Fruit fly (Drosophila melanogaster) whole organism, embryonic: Measurements from ENCODE around the gene CG42798.
A peak's percentile ranks its signal among the peaks of the same experiment; 100 is the strongest.

Experiments used
- Atf6 ChIP-seq: fragments of 200-800 bp; sonication (Bioruptor generic); IDR thresholded peaks from 2 replicates; pipeline ENCODE4 v1.3.6; 2022; ENCODE audit warnings: missing biosample characterization, missing genetic modification characterization
- Awh ChIP-seq: fragments of 200-800 bp; sonication (Bioruptor generic); IDR thresholded peaks from 2 replicates; pipeline ENCODE4, ENCODE4 v1.3.6; 2022; ENCODE audit warnings: missing biosample characterization, missing genetic modification characterization
- Blimp-1 ChIP-seq: fragments of 200-800 bp; sonication (Bioruptor generic); optimal IDR thresholded peaks from 3 replicates; lab custom pipeline; 2018; ENCODE audit warnings: missing biosample characterization, missing genetic modification characterization, mild to moderate bottlenecking, moderate library complexity, missing genetic modification reagents
- CG10321 ChIP-seq: fragments of 200-800 bp; sonication (Bioruptor generic); IDR thresholded peaks from 2 replicates; pipeline ENCODE4 v1.3.6; 2022; ENCODE audit warnings: missing biosample characterization, missing genetic modification characterization
- CG10979 ChIP-seq: fragments of 200-800 bp; sonication (Bioruptor generic); optimal IDR thresholded peaks from 2 replicates; lab custom pipeline; 2018; ENCODE audit warnings: missing biosample characterization, mild to moderate bottlenecking, missing genetic modification characterization, moderate library complexity
- CG11456 ChIP-seq: fragments of 200-800 bp; sonication (Bioruptor generic); IDR thresholded peaks from 3 replicates; pipeline ENCODE4 v1.3.6; 2022; ENCODE audit warnings: missing biosample characterization, missing genetic modification characterization
- CG11560 ChIP-seq: fragments of 200-800 bp; sonication (Bioruptor generic); IDR thresholded peaks from 3 replicates; pipeline ENCODE4 v1.3.6; 2022; ENCODE audit warnings: missing biosample characterization, missing genetic modification characterization
- CG13287 ChIP-seq: fragments of 200-800 bp; sonication (Bioruptor generic); IDR thresholded peaks from 2 replicates; pipeline ENCODE4 v1.3.6; 2022; ENCODE audit warnings: missing biosample characterization, missing genetic modification characterization; ENCODE audit not compliant: partially characterized antibody
- CG14441 ChIP-seq: fragments of 200-800 bp; sonication (Bioruptor generic); IDR thresholded peaks from 2 replicates; pipeline ENCODE4 v1.3.6; 2022; ENCODE audit warnings: missing biosample characterization, missing genetic modification characterization
- CG1529 ChIP-seq: fragments of 200-800 bp; sonication (Bioruptor generic); optimal IDR thresholded peaks from 3 replicates; lab custom pipeline; 2018; ENCODE audit warnings: missing biosample characterization, missing genetic modification characterization
- CG15601 ChIP-seq: fragments of 200-800 bp; sonication (Bioruptor generic); optimal IDR thresholded peaks from 3 replicates; lab custom pipeline; 2019; ENCODE audit warnings: missing biosample characterization, mild to moderate bottlenecking, missing genetic modification characterization, moderate library complexity
- CG1602 ChIP-seq: fragments of 200-800 bp; sonication (Bioruptor generic); optimal IDR thresholded peaks from 3 replicates; lab custom pipeline; 2016; ENCODE audit warnings: missing biosample characterization, missing genetic modification characterization
- CG2712 ChIP-seq: fragments of 200-800 bp; optimal IDR thresholded peaks from 3 replicates; lab custom pipeline; 2019; ENCODE audit warnings: missing biosample characterization, mild to moderate bottlenecking, missing genetic modification characterization, moderate library complexity
- CG2889 ChIP-seq: fragments of 200-800 bp; sonication (Bioruptor generic); IDR thresholded peaks from 3 replicates; pipeline ENCODE4 v1.3.6; 2022; ENCODE audit warnings: missing biosample characterization, missing genetic modification characterization
- CG34224 ChIP-seq: fragments of 200-800 bp; sonication (Bioruptor generic); IDR thresholded peaks from 3 replicates; pipeline ENCODE4 v1.3.6; 2022; ENCODE audit warnings: missing biosample characterization, missing genetic modification characterization; ENCODE audit not compliant: partially characterized antibody
- CG3838 ChIP-seq: fragments of 200-800 bp; sonication (Bioruptor generic); optimal IDR thresholded peaks from 3 replicates; lab custom pipeline; 2016; ENCODE audit warnings: missing biosample characterization, missing genetic modification characterization
- CG6272 ChIP-seq: fragments of 200-800 bp; sonication (Bioruptor generic); IDR thresholded peaks from 2 replicates; pipeline ENCODE4 v1.3.6; 2022; ENCODE audit warnings: missing biosample characterization, missing genetic modification characterization
- Dp ChIP-seq: fragments of 200-800 bp; sonication (Bioruptor generic); optimal IDR thresholded peaks from 2 replicates; lab custom pipeline; 2018; ENCODE audit warnings: missing biosample characterization, mild to moderate bottlenecking, missing genetic modification characterization, moderate library complexity
- E2f1 ChIP-seq: fragments of 200-800 bp; sonication (Bioruptor generic); IDR thresholded peaks from 2 replicates; pipeline ENCODE4 v1.3.6; 2022; ENCODE audit warnings: missing biosample characterization, missing genetic modification characterization
- ERR ChIP-seq: fragments of 200-800 bp; sonication (Bioruptor generic); optimal IDR thresholded peaks from 2 replicates; lab custom pipeline; 2016; ENCODE audit warnings: missing biosample characterization, missing genetic modification characterization
- Fer1 ChIP-seq: fragments of 200-800 bp; sonication (Bioruptor generic); optimal IDR thresholded peaks from 2 replicates; lab custom pipeline; 2017; ENCODE audit warnings: missing biosample characterization, mild to moderate bottlenecking, missing genetic modification characterization
- Gsc ChIP-seq: fragments of 200-800 bp; sonication (Bioruptor generic); IDR thresholded peaks from 2 replicates; pipeline ENCODE4 v1.3.6; 2022; ENCODE audit warnings: missing biosample characterization, missing genetic modification characterization
- Gug ChIP-seq: fragments of 200-800 bp; sonication (Bioruptor generic); IDR thresholded peaks from 4 replicates; pipeline ENCODE4 v1.3.6; 2022; ENCODE audit warnings: missing biosample characterization, missing genetic modification characterization
- Hr78 ChIP-seq, 2 experiments: fragments of 200-800 bp in 1 of 2; fragments of >200 bp in 1 of 2; sonication (Bioruptor generic) in 1 of 2; optimal IDR thresholded peaks; 2 replicates each; lab custom pipeline; 2017 to 2019; ENCODE audit warnings: missing biosample characterization in 2 of 2, missing genetic modification characterization in 2 of 2, mild to moderate bottlenecking in 1 of 2, moderate library complexity in 1 of 2
- Sox102F ChIP-seq: fragments of 200-800 bp; sonication (Bioruptor generic); optimal IDR thresholded peaks from 2 replicates; lab custom pipeline; 2018; ENCODE audit warnings: missing biosample characterization, mild to moderate bottlenecking, missing genetic modification characterization, moderate library complexity
- Tbp ChIP-seq: fragments of >200 bp; optimal IDR thresholded peaks from 2 replicates; lab custom pipeline; 2018; ENCODE audit warnings: missing biosample characterization, missing genetic modification characterization
- Trl ChIP-seq, 3 experiments: fragments of >200 bp in 2 of 3; fragments of 200-800 bp in 1 of 3; sonication (Bioruptor generic) in 1 of 3; optimal IDR thresholded peaks; 2 replicates in 1 of 3; 3 replicates in 2 of 3; lab custom pipeline; 2016 to 2017; ENCODE audit warnings: missing biosample characterization in 1 of 3, missing genetic modification characterization in 1 of 3
- aop ChIP-seq: fragments of 200-800 bp; sonication (Bioruptor generic); IDR thresholded peaks from 2 replicates; pipeline ENCODE4 v1.3.6; 2022; ENCODE audit warnings: missing biosample characterization, missing genetic modification characterization
- bsh ChIP-seq, 2 experiments: fragments of 200-800 bp; sonication (Bioruptor generic); optimal IDR thresholded peaks; 2 replicates each; lab custom pipeline; 2017 to 2018; ENCODE audit warnings: mild to moderate bottlenecking in 2 of 2, missing biosample characterization in 2 of 2, missing genetic modification characterization in 2 of 2, moderate library complexity in 1 of 2
- btn ChIP-seq: fragments of 200-800 bp; sonication (Bioruptor generic); optimal IDR thresholded peaks from 2 replicates; lab custom pipeline; 2016; ENCODE audit warnings: missing biosample characterization, missing genetic modification characterization
- cas ChIP-seq: fragments of 200-800 bp; sonication (Bioruptor generic); IDR thresholded peaks from 2 replicates; pipeline ENCODE4 v1.3.6; 2022; ENCODE audit warnings: missing biosample characterization, missing genetic modification characterization
- corto ChIP-seq: fragments of 200-800 bp; sonication (Bioruptor generic); optimal IDR thresholded peaks from 2 replicates; lab custom pipeline; 2016; ENCODE audit warnings: missing biosample characterization, mild to moderate bottlenecking, missing genetic modification characterization, moderate library complexity
- croc ChIP-seq: fragments of 200-800 bp; sonication (Bioruptor generic); conservative IDR thresholded peaks from 3 replicates; pipeline ENCODE4 v1.3.6; 2022; ENCODE audit warnings: missing biosample characterization, missing genetic modification characterization
- cwo ChIP-seq: fragments of 200-800 bp; sonication (Bioruptor generic); optimal IDR thresholded peaks from 3 replicates; lab custom pipeline; 2017; ENCODE audit warnings: missing biosample characterization, missing genetic modification characterization, mild to moderate bottlenecking, moderate library complexity, missing genetic modification reagents
- dati ChIP-seq: fragments of 200-800 bp; sonication (Bioruptor generic); IDR thresholded peaks from 2 replicates; pipeline ENCODE4 v1.3.6; 2022; ENCODE audit warnings: missing biosample characterization, missing genetic modification characterization
- dm ChIP-seq: fragments of 200-800 bp; sonication (Bioruptor generic); optimal IDR thresholded peaks from 3 replicates; lab custom pipeline; 2016; ENCODE audit warnings: missing biosample characterization, missing genetic modification characterization
- dpn ChIP-seq, 2 experiments: fragments of 200-800 bp; sonication (Bioruptor generic); optimal IDR thresholded peaks; 3 replicates each; lab custom pipeline; 2016; ENCODE audit warnings: missing biosample characterization in 2 of 2, missing genetic modification characterization in 2 of 2
- esg ChIP-seq: fragments of 200-800 bp; sonication (Bioruptor generic); conservative IDR thresholded peaks from 2 replicates; pipeline ENCODE4 v1.3.6; 2022; ENCODE audit warnings: missing biosample characterization, missing genetic modification characterization
- h ChIP-seq: fragments of >200 bp; optimal IDR thresholded peaks from 2 replicates; lab custom pipeline; 2017
- klu ChIP-seq: fragments of 200-800 bp; sonication (Bioruptor generic); IDR thresholded peaks from 2 replicates; pipeline ENCODE4 v1.3.6; 2022; ENCODE audit warnings: missing biosample characterization, missing genetic modification characterization
- lbe ChIP-seq: fragments of 200-800 bp; sonication (Bioruptor generic); optimal IDR thresholded peaks from 2 replicates; lab custom pipeline; 2016; ENCODE audit warnings: missing biosample characterization, mild to moderate bottlenecking, missing genetic modification characterization
- org-1 ChIP-seq: fragments of 200-800 bp; sonication (Bioruptor generic); optimal IDR thresholded peaks from 2 replicates; lab custom pipeline; 2017; ENCODE audit warnings: missing biosample characterization, missing genetic modification characterization
- sd ChIP-seq: fragments of 200-800 bp; sonication (Bioruptor generic); optimal IDR thresholded peaks from 3 replicates; lab custom pipeline; 2018; ENCODE audit warnings: missing biosample characterization, mild to moderate bottlenecking, missing genetic modification characterization, moderate library complexity
- seq ChIP-seq: fragments of 200-800 bp; sonication (Bioruptor generic); IDR thresholded peaks from 2 replicates; pipeline ENCODE4 v1.3.6; 2022; ENCODE audit warnings: missing biosample characterization, missing genetic modification characterization
- slbo ChIP-seq: fragments of 200-800 bp; sonication (Bioruptor generic); IDR thresholded peaks from 2 replicates; pipeline ENCODE4 v1.3.6; 2022; ENCODE audit warnings: missing biosample characterization, missing genetic modification characterization
- sr ChIP-seq: fragments of 200-800 bp; sonication (Bioruptor generic); IDR thresholded peaks from 3 replicates; pipeline ENCODE4 v1.3.6; 2022; ENCODE audit warnings: missing biosample characterization, missing genetic modification characterization
- ssp ChIP-seq: fragments of 200-800 bp; sonication (Bioruptor generic); IDR thresholded peaks from 2 replicates; pipeline ENCODE4 v1.3.6; 2022; ENCODE audit warnings: missing biosample characterization, missing genetic modification characterization
- tna ChIP-seq: fragments of 200-800 bp; sonication (Bioruptor generic); IDR thresholded peaks from 2 replicates; pipeline ENCODE4 v1.3.6; 2022; ENCODE audit warnings: missing biosample characterization, missing genetic modification characterization; ENCODE audit not compliant: partially characterized antibody
- vvl ChIP-seq: fragments of 200-800 bp; sonication (Bioruptor generic); IDR thresholded peaks from 2 replicates; pipeline ENCODE4 v1.3.6; 2022; ENCODE audit warnings: missing biosample characterization, missing genetic modification characterization

The CG42798 gene

dm6 chr3R:17386168-17386819 lies 20.2 kb upstream of the CG42798 start (continued):
- TF ChIP-seq corto (GFP tag; lab: Kevin White, UChicago), result no peak
- no peak for TF ChIP-seq dm (GFP tag; lab: Kevin White, UChicago)
- 0 out of 3 replicates have a peak, but pooled peaks have one; percentile 18 for TF ChIP-seq sr
- no peak for TF ChIP-seq h
- TF ChIP-seq CG10979 (tag; lab: Kevin White, UChicago), result peak; percentile 80
- TF ChIP-seq esg (GFP tag; lab: Robert Waterston, UW), result peak; percentile 80
- no peak for TF ChIP-seq klu
- TF ChIP-seq Blimp-1 (GFP tag; lab: Kevin White, UChicago), result peak; percentile 82
- peak; percentile 8 for TF ChIP-seq org-1 (GFP tag; lab: Kevin White, UChicago)
- peak; percentile 6 to 64 for TF ChIP-seq dpn (GFP tag; optimal IDR thresholded peaks at IDR 0.05; lab: Kevin White, UChicago)
- TF ChIP-seq Sox102F (GFP tag; lab: Kevin White, UChicago), result peak; percentile 81
- TF ChIP-seq CG1529, result peak; percentile 65
- peak; percentile 40; the same call in 1 of the 2 replicates for TF ChIP-seq CG6272 (GFP tag; lab: Robert Waterston, UW)
- no peak for TF ChIP-seq ERR (GFP tag; lab: Kevin White, UChicago)
- peak; percentile 2 for TF ChIP-seq btn (GFP tag; lab: Kevin White, UChicago)
- peak; percentile 87 for TF ChIP-seq vvl
- TF ChIP-seq CG2889 (GFP tag; lab: Robert Waterston, UW), result peak; percentile 61; the same call in 2 of the 3 replicates
- TF ChIP-seq aop (GFP tag; lab: Robert Waterston, UW), result peak; percentile 42; the same call in 1 of the 2 replicates
- peak; percentile 45 for TF ChIP-seq CG1602
- peak; percentile 55; the same call in 1 of the 2 replicates for TF ChIP-seq Gsc (GFP tag; lab: Robert Waterston, UW)
- peak; percentile 71; the same call in 1 of the 2 replicates for TF ChIP-seq E2f1 (GFP tag; lab: Robert Waterston, UW)
- TF ChIP-seq CG15601, result peak; percentile 59
- peak; percentile 66; the same call in 3 of the 4 replicates for TF ChIP-seq Gug (GFP tag; lab: Robert Waterston, UW)
- peak; percentile 49; the same call in 1 of the 2 replicates for TF ChIP-seq seq (GFP tag; lab: Robert Waterston, UW)
- TF ChIP-seq CG3838, result no peak
- TF ChIP-seq Trl (optimal IDR thresholded peaks at IDR 0.05; lab: Kevin White, UChicago), result no peak
- TF ChIP-seq Trl (GFP tag; optimal IDR thresholded peaks at IDR 0.05; lab: Kevin White, UChicago), result peak; percentile 36
- TF ChIP-seq sd, result no peak
- no peak for TF ChIP-seq CG11560 (tag; lab: Robert Waterston, UW)
- TF ChIP-seq cas (GFP tag; lab: Robert Waterston, UW), result no peak
- peak; percentile 82 for TF ChIP-seq CG2712 (tag; lab: Kevin White, UChicago)
- peak; percentile 57 for TF ChIP-seq lbe (GFP tag; lab: Kevin White, UChicago)
- TF ChIP-seq Fer1 (GFP tag; lab: Kevin White, UChicago), result peak; percentile 72
- TF ChIP-seq Tbp (GFP tag; lab: Kevin White, UChicago), result no peak
- TF ChIP-seq cwo (GFP tag; lab: Kevin White, UChicago), result peak; percentile 30
- TF ChIP-seq dati, result peak; percentile 55
- peak; percentile 48 for TF ChIP-seq ssp (GFP tag; lab: Robert Waterston, UW)
- TF ChIP-seq CG10321 (GFP tag; lab: Robert Waterston, UW), result no peak
- no peak for TF ChIP-seq CG34224 (GFP tag; lab: Robert Waterston, UW)
- peak; percentile 59 for TF ChIP-seq slbo (GFP tag; lab: Robert Waterston, UW)
- 0 out of 3 replicates have a peak, but pooled peaks have one; percentile 24 for TF ChIP-seq CG11456 (GFP tag; lab: Robert Waterston, UW)
- TF ChIP-seq tna (GFP tag; lab: Robert Waterston, UW), result no peak
- TF ChIP-seq Atf6, result peak; percentile 65
- no peak for TF ChIP-seq Dp (GFP tag; lab: Kevin White, UChicago)
- peak; percentile 64 for TF ChIP-seq croc (GFP tag; lab: Robert Waterston, UW)
- TF ChIP-seq bsh (GFP tag; optimal IDR thresholded peaks at IDR 0.05; lab: Kevin White, UChicago), result peak; percentile 60 to 84
- TF ChIP-seq CG13287 (GFP tag; lab: Robert Waterston, UW), result no peak
- TF ChIP-seq CG14441, result peak; percentile 56
- peak in 1 of 2 experiments; percentile 29 for TF ChIP-seq Hr78 (GFP tag; optimal IDR thresholded peaks at IDR 0.05; lab: Kevin White, UChicago)
- TF ChIP-seq Awh (GFP tag; lab: Robert Waterston, UW), result peak; percentile 66
